Fruit fly (Drosophila melanogaster) Kc167 (cell line): ENCODE results near the gene CG10353.

Experiments
- Myc ChIP-seq: fragments of >200 bp; optimal IDR thresholded peaks from 2 replicates; lab custom pipeline; 2017; ENCODE audit warnings: missing external identifiers
- Sin3A ChIP-seq: fragments of >200 bp; optimal IDR thresholded peaks from 2 replicates; lab custom pipeline; 2018; ENCODE audit warnings: missing external identifiers
- h ChIP-seq: fragments of >200 bp; optimal IDR thresholded peaks from 3 replicates; lab custom pipeline; 2018; ENCODE audit warnings: missing external identifiers
- insv ChIP-seq: fragments of >200 bp; optimal IDR thresholded peaks from 3 replicates; lab custom pipeline; 2018; ENCODE audit warnings: missing external identifiers
- psq ChIP-seq: fragments of >200 bp; optimal IDR thresholded peaks from 2 replicates; lab custom pipeline; 2017; ENCODE audit warnings: missing external identifiers
- ttk ChIP-seq: sonication (Bioruptor generic); optimal IDR thresholded peaks from 2 replicates; lab custom pipeline; 2017; ENCODE audit warnings: missing external identifiers

Gene CG10353

dm6 chrX:11849267-11849666 is 37.7 kb downstream of the CG10353 start:
- TF ChIP-seq Myc (lab: Kevin White, UChicago) = no peak
- TF ChIP-seq insv (lab: Kevin White, UChicago) = no peak
- no peak for TF ChIP-seq ttk
- TF ChIP-seq psq (lab: Kevin White, UChicago) = no peak
- TF ChIP-seq h = no peak
- no peak for TF ChIP-seq Sin3A

- TF ChIP-seq Myc (lab: Kevin White, UChicago) = no peak
- TF ChIP-seq insv (lab: Kevin White, UChicago) = no peak
- no peak for TF ChIP-seq ttk
- TF ChIP-seq psq (lab: Kevin White, UChicago) = no peak
- TF ChIP-seq Sin3A = no peak
These were observed 38.3 kb downstream of the CG10353 start for dm6 chrX:11848507-11849264.

dm6 chrX:11846049-11846718 is 40.8 kb downstream of the CG10353 start, which contains the start of gene CG15740:
CG15740 (minus strand) TSS chrX:11846099.
- TF ChIP-seq insv (lab: Kevin White, UChicago) (no peak), Myc (lab: Kevin White, UChicago) (no peak), ttk (no peak), h (no peak), psq (lab: Kevin White, UChicago) (no peak)

dm6 chrX:11841702-11842378 is 45.1 kb downstream of the CG10353 start:
- TF ChIP-seq ttk = no peak
- TF ChIP-seq psq (lab: Kevin White, UChicago) = no peak
- TF ChIP-seq insv (lab: Kevin White, UChicago) = no peak
- no peak for TF ChIP-seq Sin3A
- TF ChIP-seq h = no peak
- no peak for TF ChIP-seq Myc (lab: Kevin White, UChicago)

dm6 chrX:11839308-11839707 is 47.7 kb downstream of the CG10353 start, which contains the start of gene Cyp28c1:
Cyp28c1 (plus strand) TSS chrX:11839608.
- TF ChIP-seq Sin3A = no peak
- TF ChIP-seq h = no peak
- no peak for TF ChIP-seq ttk
- no peak for TF ChIP-seq insv (lab: Kevin White, UChicago)
- TF ChIP-seq Myc (lab: Kevin White, UChicago) = no peak
- TF ChIP-seq psq (lab: Kevin White, UChicago) = no peak

- TF ChIP-seq insv (lab: Kevin White, UChicago) = no peak
- no peak for TF ChIP-seq h
- TF ChIP-seq ttk = no peak
- no peak for TF ChIP-seq Myc (lab: Kevin White, UChicago)
- TF ChIP-seq Sin3A = no peak
- no peak for TF ChIP-seq psq (lab: Kevin White, UChicago)
These were observed 49.0 kb downstream of the CG10353 start, which contains the start of gene CG15741 for dm6 chrX:11837926-11838325. CG15741 (minus strand) TSS chrX:11838026.

- TF ChIP-seq Myc (lab: Kevin White, UChicago) = no peak
These were observed 58.5 kb downstream of the CG10353 start for dm6 chrX:11828336-11829007.
